Worm (Caenorhabditis elegans) whole organism, L4 larva: Measurements from ENCODE around the gene T26G10.5.

ENCODE experiments used
- D1046.2 ChIP-seq: fragments of 200-800 bp; sonication (Bioruptor generic); IDR thresholded peaks from 2 replicates; pipeline ENCODE4 v1.3.6; 2022; ENCODE audit warnings: missing genetic modification characterization, missing compliant biosample characterization
- F37D6.2 ChIP-seq: sonication (generic microtip); optimal IDR thresholded peaks from 2 replicates; lab custom pipeline; 2016; ENCODE audit warnings: mild to moderate bottlenecking, missing genetic modification characterization, missing compliant biosample characterization
- T26A8.4 ChIP-seq: fragments of 200-800 bp; sonication (Bioruptor generic); IDR thresholded peaks from 2 replicates; pipeline ENCODE4 v1.3.6; 2022; ENCODE audit warnings: missing genetic modification characterization, missing compliant biosample characterization
- Y105C5A.15 ChIP-seq: fragments of 200-800 bp; sonication (Bioruptor generic); IDR thresholded peaks from 2 replicates; pipeline ENCODE4 v1.3.6; 2022; ENCODE audit warnings: missing genetic modification characterization, missing compliant biosample characterization
- Y5F2A.4 ChIP-seq: fragments of 200-800 bp; sonication (Bioruptor generic); optimal IDR thresholded peaks from 2 replicates; lab custom pipeline; 2018; ENCODE audit warnings: mild to moderate bottlenecking, missing genetic modification characterization, missing compliant biosample characterization
- ZK546.5 ChIP-seq, 2 experiments: sonication (generic microtip); optimal IDR thresholded peaks; 2 replicates each; lab custom pipeline; 2017; ENCODE audit warnings: missing biosample characterization in 2 of 2, missing genetic modification characterization in 2 of 2
- aha-1 ChIP-seq: fragments of 150-350 bp; peaks from one replicate; lab custom pipeline; 2014; ENCODE audit warnings: missing biosample characterization, missing genetic modification characterization
- arid-1 ChIP-seq: fragments of 200-800 bp; sonication (Bioruptor generic); conservative IDR thresholded peaks from 2 replicates; pipeline ENCODE4 v1.3.6; 2022; ENCODE audit warnings: missing genetic modification reagents, missing genetic modification characterization, missing compliant biosample characterization
- ceh-62 ChIP-seq: sonication (generic microtip); optimal IDR thresholded peaks from 2 replicates; lab custom pipeline; 2017; ENCODE audit warnings: missing biosample characterization, missing genetic modification characterization
- ceh-82 ChIP-seq: sonication (generic microtip); optimal IDR thresholded peaks from 2 replicates; lab custom pipeline; 2017; ENCODE audit warnings: missing biosample characterization, missing genetic modification characterization
- daf-16 ChIP-seq, 3 experiments: sonication (generic microtip); optimal IDR thresholded peaks; 2 replicates each; lab custom pipeline; 2016 to 2017; ENCODE audit warnings: missing genetic modification characterization in 3 of 3, missing genetic modification reagents in 3 of 3, mild to moderate bottlenecking in 2 of 3, missing compliant biosample characterization in 2 of 3, missing biosample characterization in 1 of 3, moderate library complexity in 1 of 3
- daf-8 ChIP-seq: fragments of 200-800 bp; sonication (Bioruptor generic); IDR thresholded peaks from 2 replicates; pipeline ENCODE4 v1.3.6; 2022; ENCODE audit warnings: missing genetic modification characterization, missing compliant biosample characterization
- dmd-8 ChIP-seq: fragments of 200-800 bp; sonication (Bioruptor generic); IDR thresholded peaks from 2 replicates; pipeline ENCODE4 v1.3.6; 2022; ENCODE audit warnings: missing genetic modification characterization, missing compliant biosample characterization
- dpl-1 ChIP-seq: fragments of 150-350 bp; optimal IDR thresholded peaks from 2 replicates; lab custom pipeline; 2014; ENCODE audit warnings: missing biosample characterization, missing genetic modification reagents, missing genetic modification characterization
- fkh-10 ChIP-seq: fragments of 150-350 bp; optimal IDR thresholded peaks from 2 replicates; lab custom pipeline; 2014; ENCODE audit warnings: missing biosample characterization, missing genetic modification reagents, missing genetic modification characterization
- fos-1 ChIP-seq: fragments of 150-350 bp; optimal IDR thresholded peaks from 2 replicates; lab custom pipeline; 2014; ENCODE audit warnings: missing biosample characterization, missing genetic modification characterization
- gei-8 ChIP-seq: fragments of 200-800 bp; sonication (Bioruptor generic); optimal IDR thresholded peaks from 2 replicates; lab custom pipeline; 2018; ENCODE audit warnings: mild to moderate bottlenecking, missing genetic modification characterization, missing compliant biosample characterization
- hlh-11 ChIP-seq: fragments of 200-800 bp; sonication (Bioruptor generic); optimal IDR thresholded peaks from 2 replicates; lab custom pipeline; 2018; ENCODE audit warnings: mild to moderate bottlenecking, missing genetic modification characterization, missing compliant biosample characterization
- hlh-30 ChIP-seq: sonication (generic microtip); optimal IDR thresholded peaks from 2 replicates; lab custom pipeline; 2017; ENCODE audit warnings: antibody characterized with exemption, mild to moderate bottlenecking, missing genetic modification characterization, missing compliant biosample characterization; ENCODE audit not compliant: insufficient read depth
- lim-7 ChIP-seq: fragments of 200-800 bp; sonication (Bioruptor generic); IDR thresholded peaks from 2 replicates; pipeline ENCODE4 v1.3.6; 2022; ENCODE audit warnings: missing genetic modification characterization, missing compliant biosample characterization
- lin-1 ChIP-seq: fragments of 200-800 bp; sonication (Bioruptor generic); IDR thresholded peaks from 2 replicates; pipeline ENCODE4 v1.3.6; 2022; ENCODE audit warnings: missing genetic modification reagents, missing genetic modification characterization, missing compliant biosample characterization
- lin-13 ChIP-seq: fragments of 150-350 bp; optimal IDR thresholded peaks from 2 replicates; lab custom pipeline; 2014; ENCODE audit warnings: missing biosample characterization, missing genetic modification reagents, missing genetic modification characterization
- lin-38 ChIP-seq: fragments of 200-800 bp; sonication (Bioruptor generic); IDR thresholded peaks from 2 replicates; pipeline ENCODE4 v1.3.6; 2022; ENCODE audit warnings: missing genetic modification reagents, missing genetic modification characterization, missing compliant biosample characterization
- lin-39 ChIP-seq: fragments of 150-350 bp; optimal IDR thresholded peaks from 2 replicates; lab custom pipeline; 2014; ENCODE audit warnings: missing biosample characterization, missing genetic modification reagents, missing genetic modification characterization
- lir-3 ChIP-seq: sonication (generic microtip); optimal IDR thresholded peaks from 2 replicates; lab custom pipeline; 2016; ENCODE audit warnings: mild to moderate bottlenecking, missing genetic modification characterization, missing compliant biosample characterization
- lsy-2 ChIP-seq, 2 experiments: fragments of 150-350 bp in 1 of 2; sonication (generic microtip) in 1 of 2; optimal IDR thresholded peaks; 2 replicates each; lab custom pipeline; 2014 to 2017; ENCODE audit warnings: missing biosample characterization in 2 of 2, missing genetic modification characterization in 2 of 2
- madf-5 ChIP-seq, 2 experiments: fragments of 200-800 bp; sonication (Bioruptor generic); IDR thresholded peaks; 2 replicates each; pipeline ENCODE4 v1.3.6; 2022; ENCODE audit warnings: missing compliant biosample characterization in 2 of 2, missing genetic modification characterization in 2 of 2
- mdl-1 ChIP-seq, 2 experiments: fragments of 150-350 bp in 1 of 2; sonication (generic microtip) in 1 of 2; optimal IDR thresholded peaks; 2 replicates each; lab custom pipeline; 2014 to 2017; ENCODE audit warnings: missing biosample characterization in 2 of 2, missing genetic modification characterization in 2 of 2
- mes-2 ChIP-seq: sonication (generic microtip); optimal IDR thresholded peaks from 2 replicates; lab custom pipeline; 2016; ENCODE audit warnings: missing genotype, mild to moderate bottlenecking, missing genetic modification characterization, missing compliant biosample characterization; ENCODE audit not compliant: poor library complexity, severe bottlenecking
- mxl-3 ChIP-seq: fragments of 200-800 bp; sonication (Bioruptor generic); optimal IDR thresholded peaks from 2 replicates; lab custom pipeline; 2018; ENCODE audit warnings: mild to moderate bottlenecking, missing genetic modification characterization, missing compliant biosample characterization
- nhr-10 ChIP-seq: fragments of 150-350 bp; optimal IDR thresholded peaks from 2 replicates; lab custom pipeline; 2014; ENCODE audit warnings: missing biosample characterization, missing genetic modification characterization
- nhr-102 ChIP-seq: sonication (generic microtip); optimal IDR thresholded peaks from 2 replicates; lab custom pipeline; 2016; ENCODE audit warnings: mild to moderate bottlenecking, missing genetic modification characterization, moderate library complexity, missing compliant biosample characterization
- nhr-11 ChIP-seq: fragments of 150-350 bp; optimal IDR thresholded peaks from 2 replicates; lab custom pipeline; 2014; ENCODE audit warnings: missing biosample characterization, missing genetic modification characterization
- nhr-25 ChIP-seq: sonication (generic microtip); optimal IDR thresholded peaks from 2 replicates; lab custom pipeline; 2017; ENCODE audit warnings: missing genetic modification characterization, mild to moderate bottlenecking, missing compliant biosample characterization, antibody characterized with exemption, moderate library complexity, borderline replicate concordance; ENCODE audit not compliant: insufficient read depth
- nhr-41 ChIP-seq: fragments of 200-800 bp; sonication (Bioruptor generic); IDR thresholded peaks from 2 replicates; pipeline ENCODE4 v1.3.6; 2022; ENCODE audit warnings: missing genetic modification reagents, missing genetic modification characterization, missing compliant biosample characterization
- nhr-6 ChIP-seq: fragments of 150-350 bp; optimal IDR thresholded peaks from 2 replicates; lab custom pipeline; 2014; ENCODE audit warnings: missing biosample characterization, missing genetic modification characterization
- nhr-77 ChIP-seq: fragments of 150-350 bp; optimal IDR thresholded peaks from 2 replicates; lab custom pipeline; 2014; ENCODE audit warnings: missing biosample characterization, missing genetic modification characterization
- pha-4 ChIP-seq, 2 experiments: fragments of 150-350 bp in 1 of 2; fragments of 200-800 bp in 1 of 2; sonication (Bioruptor generic) in 1 of 2; IDR thresholded peaks in 1 of 2; optimal IDR thresholded peaks in 1 of 2; 2 replicates each; pipeline versions ENCODE4 v1.3.6 to Lab custom; 2014 to 2022; ENCODE audit warnings: missing genetic modification characterization in 2 of 2, missing genetic modification reagents in 2 of 2, missing biosample characterization in 1 of 2, missing compliant biosample characterization in 1 of 2
- php-3 ChIP-seq: fragments of 200-800 bp; sonication (Bioruptor generic); IDR thresholded peaks from 2 replicates; pipeline ENCODE4 v1.3.6; 2022; ENCODE audit warnings: missing genetic modification reagents, missing genetic modification characterization, missing compliant biosample characterization
- saeg-2 ChIP-seq: fragments of 200-800 bp; sonication (Bioruptor generic); IDR thresholded peaks from 2 replicates; pipeline ENCODE4 v1.3.6; 2022; ENCODE audit warnings: missing genetic modification reagents, missing genetic modification characterization, missing compliant biosample characterization
- set-16 ChIP-seq: fragments of 200-800 bp; sonication (Bioruptor generic); IDR thresholded peaks from 2 replicates; pipeline ENCODE4 v1.3.6; 2022; ENCODE audit warnings: missing genetic modification reagents, missing genetic modification characterization, missing compliant biosample characterization
- snpc-1.2 ChIP-seq: fragments of 200-800 bp; sonication (Bioruptor generic); IDR thresholded peaks from 2 replicates; pipeline ENCODE4 v1.3.6; 2022; ENCODE audit warnings: missing genetic modification reagents, missing genetic modification characterization, missing compliant biosample characterization
- snpc-4 ChIP-seq: fragments of 150-350 bp; optimal IDR thresholded peaks from 2 replicates; lab custom pipeline; 2014; ENCODE audit warnings: missing biosample characterization, missing genetic modification characterization
- spr-1 ChIP-seq: sonication (generic microtip); optimal IDR thresholded peaks from 2 replicates; lab custom pipeline; 2016; ENCODE audit warnings: mild to moderate bottlenecking, missing genetic modification characterization, missing compliant biosample characterization
- tra-1 ChIP-seq: fragments of 200-800 bp; sonication (Bioruptor generic); IDR thresholded peaks from 2 replicates; pipeline ENCODE4 v1.3.6; 2022; ENCODE audit warnings: missing genetic modification reagents, missing genetic modification characterization, missing compliant biosample characterization
- zfp-2 ChIP-seq: sonication (generic microtip); optimal IDR thresholded peaks from 2 replicates; lab custom pipeline; 2016; ENCODE audit warnings: mild to moderate bottlenecking, missing genetic modification characterization, missing compliant biosample characterization
- zfp-3 ChIP-seq: fragments of 200-800 bp; sonication (Bioruptor generic); conservative IDR thresholded peaks from 2 replicates; pipeline ENCODE4 v1.3.6; 2022; ENCODE audit warnings: missing genetic modification reagents, missing genetic modification characterization, missing compliant biosample characterization
- zip-11 ChIP-seq: fragments of 200-800 bp; sonication (Bioruptor generic); IDR thresholded peaks from 2 replicates; pipeline ENCODE4 v1.3.6; 2022; ENCODE audit warnings: missing genetic modification characterization, missing compliant biosample characterization
- zip-2 ChIP-seq: fragments of 150-350 bp; optimal IDR thresholded peaks from 2 replicates; lab custom pipeline; 2014; ENCODE audit warnings: missing biosample characterization, missing genetic modification characterization
- ztf-11 ChIP-seq: fragments of 150-350 bp; optimal IDR thresholded peaks from 2 replicates; lab custom pipeline; 2014; ENCODE audit warnings: missing biosample characterization, missing genetic modification characterization

T26G10.5 gene

ce11 chrIII:9453962-9454361, 27.8 kb upstream of the T26G10.5 start, which contains the start of gene F54C8.7:
Gene F54C8.7, minus strand, starts transcription at chrIII:9454062.
- TF ChIP-seq lin-38 (GFP tag; lab: Robert Waterston, UW) (no peak), dpl-1 (no peak), lsy-2 (tag; optimal IDR thresholded peaks at IDR 0.05; lab: Kevin White, UChicago) (no peak), nhr-41 (GFP tag; lab: Robert Waterston, UW) (no peak), Y105C5A.15 (no peak), nhr-11 (tag; lab: Kevin White, UChicago) (no peak), gei-8 (no peak), set-16 (GFP tag; lab: Robert Waterston, UW) (no peak), snpc-1.2 (GFP tag; lab: Robert Waterston, UW) (no peak), dmd-8 (GFP tag; lab: Robert Waterston, UW) (no peak), spr-1 (tag; lab: Kevin White, UChicago) (no peak), lin-1 (no peak), arid-1 (GFP tag; lab: Robert Waterston, UW) (no peak), mdl-1 (tag; optimal IDR thresholded peaks at IDR 0.05; lab: Kevin White, UChicago) (no peak), nhr-6 (tag; lab: Kevin White, UChicago) (no peak), zfp-2 (no peak), tra-1 (no peak), lin-13 (GFP tag; lab: Kevin White, UChicago) (no peak), pha-4 (GFP tag; IDR thresholded peaks at IDR 0.05; lab: Robert Waterston, UW) (no peak), pha-4 (tag; optimal IDR thresholded peaks at IDR 0.05; lab: Kevin White, UChicago) (no peak), lir-3 (tag; lab: Kevin White, UChicago) (no peak)

- TF ChIP-seq saeg-2 (GFP tag; lab: Robert Waterston, UW) = no peak
- no peak for TF ChIP-seq tra-1
- TF ChIP-seq lsy-2 (tag; optimal IDR thresholded peaks at IDR 0.05; lab: Kevin White, UChicago) = peak in 1 of 2 experiments; percentile 37
- TF ChIP-seq Y5F2A.4 (GFP tag; lab: Kevin White, UChicago) = no peak
- no peak for TF ChIP-seq ceh-62 (tag; lab: Kevin White, UChicago)
- TF ChIP-seq ZK546.5 (tag; optimal IDR thresholded peaks at IDR 0.05; lab: Kevin White, UChicago) = no peak
- no peak for TF ChIP-seq zip-2 (tag; lab: Kevin White, UChicago)
- no peak for TF ChIP-seq zfp-3
- TF ChIP-seq mxl-3 (GFP tag; lab: Kevin White, UChicago) = peak; percentile 12
- TF ChIP-seq D1046.2 (GFP tag; lab: Robert Waterston, UW) = no peak
- 0 out of 2 replicates have a peak, but pooled peaks have one; percentile 27 for TF ChIP-seq T26A8.4 (GFP tag; lab: Robert Waterston, UW)
- TF ChIP-seq ztf-11 (tag; lab: Kevin White, UChicago) = no peak
- TF ChIP-seq fos-1 = no peak
- TF ChIP-seq ceh-82 (tag; lab: Kevin White, UChicago) = no peak
- TF ChIP-seq hlh-30 (tag; lab: Kevin White, UChicago) = peak; percentile 41
- TF ChIP-seq F37D6.2 (tag; lab: Kevin White, UChicago) = no peak
- TF ChIP-seq daf-8 (GFP tag; lab: Robert Waterston, UW) = no peak
- TF ChIP-seq zip-11 (GFP tag; lab: Robert Waterston, UW) = no peak
- TF ChIP-seq mes-2 = peak; percentile 17
- no peak for TF ChIP-seq fkh-10
- no peak for TF ChIP-seq nhr-10
- no peak for TF ChIP-seq snpc-4
- TF ChIP-seq dmd-8 (GFP tag; lab: Robert Waterston, UW) = no peak
- TF ChIP-seq lim-7 = no peak
- TF ChIP-seq nhr-102 (tag; lab: Kevin White, UChicago) = no peak
- no peak for TF ChIP-seq madf-5 (GFP tag; IDR thresholded peaks at IDR 0.05; lab: Robert Waterston, UW)
- TF ChIP-seq lin-38 (GFP tag; lab: Robert Waterston, UW) = no peak
- no peak for TF ChIP-seq daf-16 (GFP tag; optimal IDR thresholded peaks at IDR 0.05; lab: Kevin White, UChicago)
- TF ChIP-seq daf-16 (tag; optimal IDR thresholded peaks at IDR 0.05; lab: Kevin White, UChicago) = no peak
- TF ChIP-seq nhr-77 = no peak
- no peak for TF ChIP-seq snpc-1.2 (GFP tag; lab: Robert Waterston, UW)
- no peak for TF ChIP-seq lin-39 (tag; lab: Kevin White, UChicago)
- TF ChIP-seq php-3 (GFP tag; lab: Robert Waterston, UW) = no peak
- no peak for TF ChIP-seq aha-1 (tag; lab: Kevin White, UChicago)
- no peak for TF ChIP-seq nhr-11 (tag; lab: Kevin White, UChicago)
- no peak for TF ChIP-seq nhr-25 (tag; lab: Kevin White, UChicago)
- peak; percentile 1 for TF ChIP-seq hlh-11 (tag; lab: Kevin White, UChicago)
Observed at ce11 chrIII:9450933-9451332, 24.7 kb upstream of the T26G10.5 start.
